Worm (Caenorhabditis elegans): ENCODE measurements around the gene zhit-3.

zhit-3 gene

ce11 chrV:10212627-10213026, 700 bp upstream of the zhit-3 start, which contains the start of gene hpo-40:
TSS of gene hpo-40 (plus strand) at chrV:10212927.
- TF ChIP-seq ceh-9 (tag; optimal IDR thresholded peaks at IDR 0.05), result no peak
- TF ChIP-seq pha-2 (tag; optimal IDR thresholded peaks at IDR 0.05), result no peak
- no peak for TF ChIP-seq ceh-14 (tag; optimal IDR thresholded peaks at IDR 0.05)
- no peak for TF ChIP-seq gmeb-2 (tag; optimal IDR thresholded peaks at IDR 0.05)
- no peak for TF ChIP-seq ceh-19 (GFP tag; optimal IDR thresholded peaks at IDR 0.05)
- TF ChIP-seq ceh-45 (GFP tag; IDR thresholded peaks at IDR 0.05), result no peak
- no peak for TF ChIP-seq eyg-1 (tag; optimal IDR thresholded peaks at IDR 0.05)
- no peak for TF ChIP-seq pha-4 (tag; optimal IDR thresholded peaks at IDR 0.05)
- no peak for TF ChIP-seq odd-2 (tag; optimal IDR thresholded peaks at IDR 0.05)

- TF ChIP-seq odd-2 (tag; optimal IDR thresholded peaks at IDR 0.05) (no peak), pha-2 (tag; optimal IDR thresholded peaks at IDR 0.05) (no peak), unc-55 (GFP tag; optimal IDR thresholded peaks at IDR 0.05) (no peak), che-1 (tag; optimal IDR thresholded peaks at IDR 0.05) (no peak), ceh-45 (GFP tag; IDR thresholded peaks at IDR 0.05) (no peak), fax-1 (tag; optimal IDR thresholded peaks at IDR 0.05) (no peak)
Measured at ce11 chrV:10210244-10210643, 1.7 kb downstream of the zhit-3 start, which contains the start of gene tftc-3. TSS of gene tftc-3 (minus strand) at chrV:10210344.

ce11 chrV:10206502-10206901, 5.4 kb downstream of the zhit-3 start, which contains the start of gene rpc-25:
TSS of gene rpc-25 (minus strand) at chrV:10206602.
- TF ChIP-seq C38D4.7 (GFP tag; optimal IDR thresholded peaks at IDR 0.05), result no peak
- TF ChIP-seq pros-1 (tag; optimal IDR thresholded peaks at IDR 0.05), result no peak
- no peak for TF ChIP-seq ahr-1 (tag; optimal IDR thresholded peaks at IDR 0.05)
- no peak for TF ChIP-seq hlh-30 (tag; optimal IDR thresholded peaks at IDR 0.05; ENCODE audit: insufficient read depth)
- no peak for TF ChIP-seq fkh-10 (GFP tag; optimal IDR thresholded peaks at IDR 0.05)
- TF ChIP-seq ets-4 (tag; optimal IDR thresholded peaks at IDR 0.05), result no peak
- TF ChIP-seq ceh-18 (tag; optimal IDR thresholded peaks at IDR 0.05), result no peak
- no peak for TF ChIP-seq pqm-1 (tag; optimal IDR thresholded peaks at IDR 0.05)
- no peak for TF ChIP-seq nfya-1 (tag; optimal IDR thresholded peaks at IDR 0.05)
- TF ChIP-seq nhr-232 (tag; optimal IDR thresholded peaks at IDR 0.05), result no peak
- TF ChIP-seq tbx-2 (tag; optimal IDR thresholded peaks at IDR 0.05), result no peak
- no peak for TF ChIP-seq ceh-31 (tag; optimal IDR thresholded peaks at IDR 0.05)
- no peak for TF ChIP-seq ceh-34 (tag; optimal IDR thresholded peaks at IDR 0.05)
- no peak for TF ChIP-seq unc-42 (tag; optimal IDR thresholded peaks at IDR 0.05)
- TF ChIP-seq ceh-30 (tag; optimal IDR thresholded peaks at IDR 0.05), result no peak
- no peak for TF ChIP-seq ceh-14 (tag; optimal IDR thresholded peaks at IDR 0.05)
- TF ChIP-seq unc-3 (GFP tag; conservative IDR thresholded peaks at IDR 0.05), result no peak
- no peak for TF ChIP-seq unc-3 (tag; optimal IDR thresholded peaks at IDR 0.05)
- TF ChIP-seq nhr-11 (tag; optimal IDR thresholded peaks at IDR 0.05), result no peak
- no peak for TF ChIP-seq sox-2 (GFP tag; IDR thresholded peaks at IDR 0.05)

- TF ChIP-seq hlh-13 (GFP tag; optimal IDR thresholded peaks at IDR 0.05), result no peak
- no peak for TF ChIP-seq ahr-1 (tag; optimal IDR thresholded peaks at IDR 0.05)
- TF ChIP-seq unc-42 (tag; optimal IDR thresholded peaks at IDR 0.05), result no peak
- TF ChIP-seq hlh-15 (tag; optimal IDR thresholded peaks at IDR 0.05), result no peak
- TF ChIP-seq lin-11 (tag; optimal IDR thresholded peaks at IDR 0.05), result no peak
- no peak for TF ChIP-seq fkh-10 (GFP tag; optimal IDR thresholded peaks at IDR 0.05)
- TF ChIP-seq F13H6.1 (tag; optimal IDR thresholded peaks at IDR 0.05), result no peak
- TF ChIP-seq lim-6 (tag; optimal IDR thresholded peaks at IDR 0.05), result no peak
- TF ChIP-seq elt-2 (tag; optimal IDR thresholded peaks at IDR 0.05), result no peak
- no peak for TF ChIP-seq sox-2 (GFP tag; IDR thresholded peaks at IDR 0.05)
- no peak for TF ChIP-seq pros-1 (tag; optimal IDR thresholded peaks at IDR 0.05)
- TF ChIP-seq T23F11.4 (GFP tag; optimal IDR thresholded peaks at IDR 0.05), result no peak
- no peak for TF ChIP-seq K02D7.2 (tag; optimal IDR thresholded peaks at IDR 0.05)
- no peak for TF ChIP-seq ceh-24 (tag; optimal IDR thresholded peaks at IDR 0.05)
- no peak for TF ChIP-seq elt-4 (tag; optimal IDR thresholded peaks at IDR 0.05)
- no peak for TF ChIP-seq odd-2 (tag; optimal IDR thresholded peaks at IDR 0.05)
Measured at ce11 chrV:10205483-10205882, 6.4 kb downstream of the zhit-3 start, which contains the start of gene ZK856.16. TSS of gene ZK856.16 (minus strand) at chrV:10205583.

Data from whole organism, late embryonic.